Fruit fly (Drosophila melanogaster): ENCODE measurements around the gene Rdl.

The Rdl gene

DNA sequence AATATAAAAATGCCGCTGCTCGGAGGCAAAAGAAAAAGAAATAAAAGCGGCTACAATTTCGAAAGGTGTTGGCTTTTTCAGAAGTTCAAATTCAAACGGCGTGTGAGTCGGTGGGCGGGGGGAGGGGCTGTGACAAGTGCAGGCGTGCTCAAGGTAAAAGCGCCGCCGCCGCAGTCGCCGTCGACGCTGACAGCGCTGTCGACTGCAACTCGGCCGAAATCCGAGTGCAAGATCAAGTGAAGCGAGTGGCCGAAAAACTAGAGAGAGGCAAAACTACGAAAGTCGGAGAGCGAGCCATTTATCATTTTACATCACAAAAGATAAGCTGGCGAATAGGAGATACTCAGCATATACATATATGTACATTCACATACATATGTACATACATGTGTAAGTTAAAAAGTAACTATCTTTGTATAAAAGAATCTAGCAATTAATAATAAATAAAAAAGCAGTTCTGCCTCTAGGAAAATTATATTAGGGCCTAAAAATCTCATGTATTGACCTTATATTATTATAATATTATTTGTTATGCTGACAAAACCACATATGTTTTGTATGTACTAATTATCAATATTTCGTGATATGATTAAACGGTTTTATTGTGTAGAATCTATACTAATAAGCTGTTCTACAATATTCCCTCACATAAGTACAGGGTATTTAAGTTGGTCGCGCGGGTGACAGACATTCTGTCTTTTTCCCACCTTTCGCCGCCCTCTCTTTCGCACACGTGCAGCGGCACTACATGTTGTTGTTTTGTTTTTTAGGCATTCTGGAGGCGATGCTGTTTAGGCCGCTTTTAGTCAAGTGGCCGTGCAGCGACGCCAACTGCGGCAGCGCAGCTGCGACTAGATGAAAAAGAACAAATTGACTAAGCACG lies 53.0 kb downstream of the Rdl start:
- TF ChIP-seq CTCF (optimal IDR thresholded peaks at IDR 0.05) = no peak
- no peak for TF ChIP-seq CG8478 (optimal IDR thresholded peaks at IDR 0.05)

DNA sequence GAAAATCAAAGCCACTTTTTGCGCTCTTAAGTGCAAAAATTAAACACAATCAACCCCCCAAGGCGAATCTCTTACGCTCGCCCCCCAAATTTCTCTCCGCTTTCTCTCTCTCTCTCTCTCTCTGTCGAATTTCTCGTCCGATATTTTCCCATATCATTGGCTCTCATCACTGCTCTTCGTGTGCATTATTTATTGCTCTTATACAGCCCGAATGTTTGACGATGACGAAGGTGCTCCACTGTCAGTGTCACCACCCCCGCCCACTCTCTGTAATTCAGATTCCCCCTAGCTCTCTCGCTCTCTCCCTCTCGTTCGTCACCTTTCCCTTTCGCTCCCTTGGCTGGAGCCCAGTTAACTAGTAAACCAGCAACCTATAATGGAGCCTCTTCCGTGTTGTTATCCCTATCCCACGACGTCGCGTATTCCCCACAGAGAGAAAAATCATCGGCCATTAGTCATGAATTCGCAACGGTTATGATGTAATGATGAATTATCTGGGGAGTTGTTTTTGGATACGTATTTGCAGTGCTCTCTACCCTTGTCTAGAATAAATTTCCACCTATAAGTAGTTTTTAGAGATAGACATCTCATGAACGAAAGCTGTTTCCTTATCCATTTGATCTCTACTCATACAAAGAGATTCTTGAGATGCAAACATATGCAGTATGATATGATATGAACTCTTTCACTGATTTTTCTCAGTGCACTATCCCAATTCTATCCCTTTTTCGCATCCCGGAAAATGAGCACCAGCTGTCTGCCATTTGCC lies 54.1 kb downstream of the Rdl start:
- TF ChIP-seq CG8478 (optimal IDR thresholded peaks at IDR 0.05) (no peak), CTCF (optimal IDR thresholded peaks at IDR 0.05) (no peak)

DNA sequence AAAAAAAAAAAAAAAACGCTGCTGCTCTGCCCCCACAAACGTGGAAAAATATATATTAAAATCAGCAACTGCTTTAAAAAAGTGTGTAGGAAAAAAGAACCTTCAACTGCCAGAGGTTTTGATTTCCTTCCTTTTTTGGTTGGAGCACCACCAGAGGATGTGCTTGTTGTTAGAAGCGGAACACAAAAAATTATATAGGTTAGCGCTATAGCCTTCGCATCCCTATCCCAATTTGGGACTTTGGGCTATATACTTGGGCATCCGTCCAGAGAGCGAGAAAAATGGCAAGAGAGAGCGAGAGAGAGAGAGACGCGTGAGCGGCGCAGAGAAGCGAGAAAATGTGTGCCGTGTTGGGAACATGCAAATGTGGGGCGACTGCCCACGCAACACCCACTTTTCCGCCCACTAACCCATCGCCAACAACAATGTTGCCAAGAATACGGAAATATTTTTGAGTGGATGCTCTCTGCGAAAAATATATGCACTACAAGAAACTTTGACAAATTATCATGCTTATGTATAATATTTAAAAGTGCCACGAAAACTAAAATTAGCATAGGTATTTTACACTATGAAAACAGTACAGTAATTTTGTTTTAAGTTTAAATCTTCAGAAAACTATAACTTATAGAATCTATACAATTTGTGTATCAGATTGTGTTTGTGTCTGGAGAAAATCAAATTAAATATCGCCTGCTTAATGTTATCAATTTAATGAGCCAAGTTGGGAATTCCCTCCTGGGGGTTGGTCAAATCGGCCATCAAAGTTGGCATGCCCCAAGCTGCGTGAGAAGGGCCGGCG lies 54.9 kb downstream of the Rdl start:
- no peak for TF ChIP-seq CG8478 (optimal IDR thresholded peaks at IDR 0.05)
- TF ChIP-seq CTCF (optimal IDR thresholded peaks at IDR 0.05) = no peak

DNA sequence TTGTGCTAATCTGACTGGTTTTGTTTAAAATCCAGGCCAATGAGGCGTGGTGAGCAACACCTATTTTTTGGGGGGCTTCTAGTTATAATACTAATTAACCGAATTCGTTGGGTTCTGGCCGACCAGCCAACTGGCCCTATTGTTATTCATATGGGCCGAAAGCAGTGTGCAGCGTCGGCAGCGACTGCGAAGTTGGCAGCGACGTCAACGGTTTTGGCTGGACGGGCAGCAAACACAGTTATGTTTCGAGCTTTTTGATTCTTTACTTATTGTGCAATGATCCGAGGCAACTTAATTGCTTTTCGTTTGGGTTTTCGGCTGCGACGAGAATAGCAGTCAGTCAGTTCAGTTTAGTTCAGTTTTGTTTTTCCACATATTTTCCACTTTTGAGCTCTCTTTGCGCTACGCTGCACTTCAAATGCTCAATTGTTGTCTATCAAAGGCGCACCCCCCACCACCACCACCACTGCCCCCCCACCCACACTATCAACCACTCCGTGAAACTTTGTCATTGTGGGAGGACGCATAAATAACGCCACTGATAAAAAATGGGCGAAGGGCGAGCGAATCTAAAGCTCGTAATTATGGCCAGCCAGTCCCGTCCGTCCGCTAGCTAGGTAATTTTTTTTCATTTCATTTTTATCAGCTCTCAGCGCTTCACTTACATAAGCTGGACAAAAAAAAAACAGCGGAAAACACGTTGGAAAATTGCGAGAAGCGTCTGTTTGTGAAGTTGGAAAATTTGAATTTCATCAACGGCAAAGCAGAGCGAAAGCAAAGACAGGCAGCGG lies 55.7 kb downstream of the Rdl start:
- TF ChIP-seq CTCF (optimal IDR thresholded peaks at IDR 0.05) = no peak
- no peak for TF ChIP-seq CG8478 (optimal IDR thresholded peaks at IDR 0.05)

DNA sequence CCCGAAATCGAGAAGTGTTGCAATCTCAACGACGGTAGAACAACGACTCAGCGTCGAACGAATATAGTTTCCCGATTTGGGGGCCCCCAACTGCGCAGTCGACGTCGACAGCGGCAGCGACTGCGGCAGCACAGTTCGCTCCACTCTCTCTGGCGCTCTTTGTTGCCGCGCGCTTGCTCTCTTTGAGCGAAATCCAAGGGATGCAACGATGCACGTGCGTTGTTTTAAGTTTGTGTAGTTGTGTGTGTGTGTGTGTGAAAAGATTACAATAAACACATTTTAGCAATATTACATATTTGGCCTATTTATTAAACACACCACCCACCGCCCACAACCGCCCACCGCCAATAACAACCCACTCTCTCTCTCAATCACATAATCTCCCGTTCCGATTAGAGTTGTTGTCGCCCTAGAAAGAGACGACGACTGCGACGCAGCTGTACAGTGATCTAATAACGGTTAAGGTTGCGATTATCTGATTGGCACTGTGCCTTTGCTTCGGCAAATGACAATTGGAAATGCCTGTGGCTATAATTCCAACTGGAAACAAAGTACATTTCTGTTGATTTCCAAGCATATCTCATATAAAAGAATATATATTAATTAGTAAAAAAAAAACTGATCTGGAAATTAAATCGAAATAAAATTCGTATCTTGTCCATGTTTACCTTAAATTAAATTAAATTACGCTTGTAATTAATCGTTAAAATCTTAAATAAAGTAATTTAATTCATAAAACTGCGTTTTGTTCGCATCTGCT lies 56.5 kb downstream of the Rdl start:
- TF ChIP-seq CG8478 (optimal IDR thresholded peaks at IDR 0.05) (no peak), CTCF (optimal IDR thresholded peaks at IDR 0.05) (no peak)

DNA sequence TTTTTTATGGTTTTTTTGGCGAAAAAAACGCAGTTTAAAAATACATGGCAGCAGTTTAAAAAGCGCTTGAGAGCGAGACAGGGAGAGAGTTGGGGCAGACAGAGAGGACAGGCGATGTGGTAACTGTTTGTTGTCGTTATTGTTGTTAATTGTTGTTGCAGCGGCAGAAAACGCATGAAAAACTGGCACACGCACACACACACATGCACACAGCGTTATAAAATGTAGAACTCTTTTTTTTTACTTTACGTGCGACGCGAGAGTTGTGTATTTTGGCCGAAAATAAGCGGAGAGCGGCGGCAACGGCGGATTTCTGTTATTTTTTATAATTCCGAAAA lies 57.1 kb downstream of the Rdl start:
- TF ChIP-seq CG8478 (optimal IDR thresholded peaks at IDR 0.05) (no peak), CTCF (optimal IDR thresholded peaks at IDR 0.05) (no peak)

DNA sequence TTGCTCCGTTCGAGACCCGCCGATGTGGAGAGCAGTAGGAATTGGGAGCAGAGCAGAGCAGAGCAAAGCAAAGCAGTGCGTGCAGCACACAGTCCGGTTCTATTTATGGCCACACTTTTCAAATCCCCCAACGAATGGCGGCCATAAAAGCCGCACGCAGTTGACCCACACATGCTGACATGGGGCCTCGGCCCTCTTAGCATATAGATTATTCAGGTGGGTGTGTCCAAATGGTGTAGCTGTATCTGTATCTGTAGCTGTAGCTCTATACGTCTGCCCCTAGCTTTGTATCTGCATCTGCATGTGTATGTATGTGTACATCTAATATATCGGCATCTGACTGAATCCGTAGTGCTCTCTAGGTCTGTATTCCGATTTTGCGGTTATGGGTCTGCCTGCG lies 60.7 kb downstream of the Rdl start:
- TF ChIP-seq CG8478 (optimal IDR thresholded peaks at IDR 0.05) (no peak), CTCF (optimal IDR thresholded peaks at IDR 0.05) (no peak)

DNA sequence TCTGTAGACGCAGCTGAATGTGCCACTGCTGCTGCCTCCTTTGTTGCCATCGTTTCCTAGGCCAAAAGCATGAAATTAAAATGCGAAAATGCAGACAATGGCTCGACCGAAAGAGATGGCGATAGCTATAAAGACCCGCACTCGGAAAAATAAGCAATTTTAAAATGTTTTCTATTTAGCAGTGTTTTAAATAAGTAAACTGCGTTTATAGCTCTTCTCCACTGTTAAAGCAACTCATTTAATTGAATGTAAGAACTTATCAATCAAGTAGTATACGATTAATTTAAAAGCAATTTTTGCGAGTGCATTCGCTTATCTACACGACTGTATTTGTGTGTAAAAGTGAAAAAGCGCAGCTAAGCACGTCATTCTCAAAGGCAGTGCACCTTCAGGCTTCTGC lies 62.4 kb downstream of the Rdl start:
- TF ChIP-seq CG8478 (optimal IDR thresholded peaks at IDR 0.05) = no peak
- TF ChIP-seq CTCF (optimal IDR thresholded peaks at IDR 0.05) = no peak

DNA sequence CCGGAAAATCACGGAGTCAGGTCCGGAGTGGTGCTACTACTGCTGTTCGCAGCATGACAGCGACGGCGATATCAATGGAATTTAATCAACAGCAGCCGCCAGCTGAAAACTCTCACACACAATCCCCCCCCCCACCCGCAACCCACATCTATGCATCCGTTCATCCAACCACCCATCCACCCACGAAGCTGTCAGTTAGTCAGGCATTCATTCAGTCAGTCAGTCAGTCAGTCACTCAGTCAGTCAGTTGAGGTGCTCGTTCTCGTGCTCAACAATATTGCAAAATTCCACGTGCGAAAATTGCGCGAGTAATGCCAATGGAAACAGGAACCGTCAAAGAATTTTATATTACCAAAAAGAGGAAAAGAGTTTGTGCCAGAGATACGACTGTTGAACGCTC lies 66.3 kb downstream of the Rdl start:
- TF ChIP-seq CTCF (optimal IDR thresholded peaks at IDR 0.05) (no peak), CG8478 (optimal IDR thresholded peaks at IDR 0.05) (no peak)

DNA sequence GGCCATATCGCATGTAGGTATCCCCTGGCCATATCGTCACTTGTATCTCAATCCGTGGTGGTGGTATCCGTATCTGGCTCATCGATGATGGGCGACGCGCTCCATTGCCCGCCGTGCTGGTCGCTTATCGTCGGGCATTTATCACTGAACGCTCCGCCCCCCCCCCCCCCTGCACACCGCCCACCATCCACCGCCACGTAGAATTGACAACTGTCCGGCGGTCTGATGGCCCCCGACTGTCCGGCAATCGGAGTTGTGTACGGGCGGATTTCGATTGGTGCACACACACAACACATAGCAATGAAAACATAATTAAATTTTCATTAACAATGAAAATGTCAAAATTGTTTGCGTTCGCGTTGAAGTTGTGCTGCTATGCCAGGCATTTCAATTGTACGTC lies 67.5 kb downstream of the Rdl start:
- TF ChIP-seq CG8478 (optimal IDR thresholded peaks at IDR 0.05) = no peak

DNA sequence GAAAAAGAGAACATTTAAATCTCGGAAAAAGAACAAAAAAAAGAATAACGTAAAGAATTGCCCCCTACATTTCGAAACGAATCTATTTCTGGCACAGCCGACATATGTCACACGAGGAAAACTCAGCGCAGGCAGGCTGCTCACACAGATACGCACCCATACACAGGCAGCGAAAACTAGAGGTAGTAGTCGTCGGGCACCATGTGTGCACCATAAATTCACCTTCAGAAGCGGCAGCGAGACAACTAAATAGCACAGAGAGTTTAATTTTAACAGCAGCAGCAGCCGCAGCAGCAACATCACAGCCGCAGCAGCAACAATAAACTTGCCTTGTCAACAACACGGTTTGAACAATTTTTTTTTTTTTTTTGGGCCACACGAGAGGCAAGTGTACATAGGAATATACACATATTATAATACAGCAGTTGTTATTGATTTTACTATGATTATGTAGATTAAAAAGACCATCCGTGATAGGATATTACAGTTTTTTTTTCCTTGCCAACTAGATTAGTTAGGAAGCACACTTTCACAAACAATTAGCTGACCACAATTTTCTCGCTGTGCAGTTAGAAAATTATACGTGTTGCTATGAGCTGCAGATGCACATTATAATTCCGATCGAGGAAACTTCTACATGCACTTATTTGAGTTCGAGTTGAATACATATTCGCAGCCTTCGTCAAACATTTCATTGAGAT lies 68.2 kb downstream of the Rdl start:
- TF ChIP-seq CG8478 (optimal IDR thresholded peaks at IDR 0.05) = no peak
- no peak for TF ChIP-seq CTCF (optimal IDR thresholded peaks at IDR 0.05)

DNA sequence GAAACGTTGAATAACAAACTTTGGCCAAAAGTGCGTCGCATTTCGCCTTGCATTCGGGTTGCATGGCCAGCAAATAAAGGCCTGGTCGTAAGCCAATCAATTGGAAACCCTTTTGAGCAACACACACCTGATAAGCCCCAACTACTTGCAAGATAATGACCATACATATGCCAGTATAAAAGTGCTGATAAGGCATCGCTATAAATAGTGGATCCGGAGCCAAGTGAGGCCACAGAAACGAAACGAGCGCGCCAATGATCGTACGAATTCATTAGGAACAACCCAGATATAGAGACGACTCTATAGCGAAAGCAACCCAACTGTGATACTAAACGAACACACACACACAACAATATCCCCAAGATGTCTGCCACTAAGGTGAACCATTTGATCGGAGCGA lies 85.3 kb downstream of the Rdl start, which contains the start of gene CG13315:
CG13315 (plus strand) TSS at position 230 of the 400 bp plus-strand sequence.
- TF ChIP-seq CG8478 (optimal IDR thresholded peaks at IDR 0.05) = no peak
- TF ChIP-seq CTCF (optimal IDR thresholded peaks at IDR 0.05) = no peak
